Worm (Caenorhabditis elegans) whole organism, late embryonic: ENCODE results near the gene Y55F3BL.4.

Experiments used
- ceh-9 ChIP-seq: sonication (generic microtip); optimal IDR thresholded peaks from 2 replicates; lab custom pipeline; 2016; ENCODE audit warnings: mild to moderate bottlenecking, missing genetic modification characterization, inconsistent platforms, missing compliant biosample characterization
- fkh-6 ChIP-seq: sonication (generic microtip); optimal IDR thresholded peaks from 2 replicates; lab custom pipeline; 2016; ENCODE audit warnings: missing genetic modification characterization, missing compliant biosample characterization
- lin-11 ChIP-seq: fragments of 200-800 bp; sonication (Bioruptor generic); optimal IDR thresholded peaks from 2 replicates; lab custom pipeline; 2018; ENCODE audit warnings: mild to moderate bottlenecking, missing genetic modification characterization, missing compliant biosample characterization
- mec-3 ChIP-seq: sonication (generic microtip); optimal IDR thresholded peaks from 2 replicates; lab custom pipeline; 2016; ENCODE audit warnings: borderline replicate concordance, missing genetic modification characterization, missing compliant biosample characterization
- tbx-2 ChIP-seq: sonication (generic microtip); optimal IDR thresholded peaks from 2 replicates; lab custom pipeline; 2016; ENCODE audit warnings: missing genetic modification characterization, missing compliant biosample characterization

DNA sequence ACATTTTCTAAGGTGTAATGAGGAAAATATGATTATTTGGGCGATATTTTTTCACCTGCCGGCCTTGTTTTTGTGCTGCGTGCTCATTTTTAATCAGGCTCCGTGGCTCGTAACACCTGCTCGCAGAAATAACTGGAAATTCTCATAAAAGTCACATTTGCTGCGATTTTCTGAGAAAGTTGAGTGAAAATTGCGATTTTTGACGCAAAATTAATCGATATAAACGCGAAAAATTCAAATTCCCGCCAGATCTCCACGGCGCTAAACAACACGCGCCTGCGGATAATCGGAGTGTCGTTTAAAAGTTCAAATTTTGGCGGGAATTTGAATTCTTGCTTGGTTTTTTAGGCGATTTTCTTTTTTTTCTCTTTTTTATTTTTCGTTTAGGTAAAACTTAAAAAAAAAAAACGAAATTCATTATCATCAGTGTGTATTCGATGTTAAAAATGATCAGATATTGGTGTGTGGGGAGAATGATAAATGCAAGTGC, 2.2 kb downstream of the Y55F3BL.4 start, which contains the start of gene Y55F3BL.6:
- TF ChIP-seq tbx-2, result no peak
- TF ChIP-seq ceh-9, result no peak
- no peak for TF ChIP-seq lin-11 (tag; lab: Kevin White, UChicago)
- no peak for TF ChIP-seq mec-3 (tag; lab: Kevin White, UChicago)
- no peak for TF ChIP-seq fkh-6
